Worm (Caenorhabditis elegans): ENCODE data around the gene Y45G12C.10.
"Not testable (repeated sequence)": the region's sequence is repeated elsewhere in the genome, so short reads cannot be mapped to it uniquely, and the experiment has no call there.

The Y45G12C.10 gene

DNA sequence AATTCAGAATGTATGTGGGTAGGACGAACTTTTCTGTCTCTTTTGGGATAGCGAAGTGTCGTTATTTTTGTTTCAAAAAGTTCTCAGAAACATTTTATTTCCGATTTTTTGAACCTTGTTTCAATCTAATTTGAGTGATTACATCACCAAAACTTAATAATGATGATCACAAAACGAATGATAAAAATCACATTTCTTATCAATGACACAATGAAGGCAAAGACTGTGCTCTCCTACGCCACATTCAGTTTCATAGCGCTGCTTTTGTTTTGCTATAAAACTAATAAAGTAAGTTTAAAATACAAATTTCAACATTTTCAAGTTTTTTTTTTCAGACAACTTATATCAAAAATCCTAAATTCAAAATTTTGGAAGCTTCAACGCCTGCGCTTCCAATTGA, 29.3 kb upstream of the Y45G12C.10 start, which contains the start of gene Y45G12C.1 (continued):
- TF ChIP-seq pha-4 (GFP tag; IDR thresholded peaks at IDR 0.05) (no peak), pha-4 (tag; optimal IDR thresholded peaks at IDR 0.05) (no peak), dve-1 (tag; optimal IDR thresholded peaks at IDR 0.05; ENCODE audit: insufficient read depth) (peak; percentile 14), daf-16 (GFP tag; optimal IDR thresholded peaks at IDR 0.05) (no peak), daf-16 (tag; optimal IDR thresholded peaks at IDR 0.05) (no peak), ZK337.2 (GFP tag; IDR thresholded peaks at IDR 0.05) (no peak), daf-8 (GFP tag; IDR thresholded peaks at IDR 0.05) (no peak), nhr-237 (tag; optimal IDR thresholded peaks at IDR 0.05) (no peak), spr-3 (GFP tag; optimal IDR thresholded peaks at IDR 0.05) (no peak)

ce11 chrV:2561390-2561789, 25.2 kb upstream of the Y45G12C.10 start, which contains the start of gene gst-10:
gst-10 (plus strand) TSS chrV:2561690.
- not testable (repeated sequence) for TF ChIP-seq lin-29 (GFP tag; IDR thresholded peaks at IDR 0.05); hmg-1.1 (GFP tag; IDR thresholded peaks at IDR 0.05); daf-12 (tag; optimal IDR thresholded peaks at IDR 0.05)

- TF ChIP-seq nhr-77 (tag; optimal IDR thresholded peaks at IDR 0.05); T20F7.1 (GFP tag; optimal IDR thresholded peaks at IDR 0.05); snpc-4 (tag; optimal IDR thresholded peaks at IDR 0.05): not testable (repeated sequence)
Measured at ce11 chrV:2515493-2515892, 20.7 kb downstream of the Y45G12C.10 start, which contains the start of gene str-76. str-76 (minus strand) TSS chrV:2515593.
